Fruit fly (Drosophila melanogaster) whole organism, pupa: ENCODE results near the gene CG7295.

Source experiments
- CG13204 ChIP-seq: fragments of 200-800 bp; sonication (Bioruptor generic); optimal IDR thresholded peaks from 2 replicates; lab custom pipeline; 2018; ENCODE audit warnings: missing biosample characterization, mild to moderate bottlenecking, missing genetic modification characterization, moderate library complexity
- CG15710 ChIP-seq: fragments of 200-800 bp; sonication (Bioruptor generic); optimal IDR thresholded peaks from 2 replicates; lab custom pipeline; 2018; ENCODE audit warnings: missing biosample characterization, mild to moderate bottlenecking, missing genetic modification characterization, moderate library complexity
- CG17806 ChIP-seq: fragments of 200-800 bp; sonication (Bioruptor generic); optimal IDR thresholded peaks from 2 replicates; lab custom pipeline; 2018; ENCODE audit warnings: missing biosample characterization, mild to moderate bottlenecking, missing genetic modification characterization, moderate library complexity
- CG34367 ChIP-seq: fragments of 200-800 bp; sonication (Bioruptor generic); optimal IDR thresholded peaks from 2 replicates; lab custom pipeline; 2018; ENCODE audit warnings: missing biosample characterization, mild to moderate bottlenecking, missing genetic modification characterization
- EcR ChIP-seq: fragments of 200-800 bp; sonication (Bioruptor generic); optimal IDR thresholded peaks from 3 replicates; lab custom pipeline; 2019; ENCODE audit warnings: missing biosample characterization, missing genetic modification characterization, mild to moderate bottlenecking, moderate library complexity, missing genetic modification reagents
- Ets98B ChIP-seq: fragments of 200-800 bp; sonication (Bioruptor generic); IDR thresholded peaks from 2 replicates; pipeline ENCODE4 v1.3.6; 2022; ENCODE audit warnings: missing biosample characterization, missing genetic modification characterization
- gl ChIP-seq: fragments of 200-800 bp; sonication (Bioruptor generic); optimal IDR thresholded peaks from 2 replicates; lab custom pipeline; 2018; ENCODE audit warnings: missing biosample characterization, mild to moderate bottlenecking, missing genetic modification characterization

DNA sequence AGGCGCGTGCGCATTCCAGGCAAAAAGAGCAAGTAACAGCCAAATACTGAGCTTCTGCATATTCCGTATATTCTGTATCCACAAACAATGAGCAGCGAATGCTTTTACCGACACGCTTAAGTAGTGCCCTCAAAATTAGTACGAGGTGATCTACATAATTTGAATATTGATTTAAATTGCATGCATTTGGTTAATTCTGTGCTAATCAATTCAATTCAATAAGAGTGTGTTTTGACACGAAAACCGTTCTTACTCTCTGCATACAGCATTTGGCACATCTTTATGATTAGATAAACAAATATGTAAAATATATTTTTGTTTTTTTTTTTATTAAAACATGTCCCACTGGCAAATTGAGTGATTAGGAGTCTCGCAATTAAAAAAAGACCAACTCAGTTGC, 13.5 kb downstream of the CG7295 start, which contains the start of gene CG15358:
- no peak for TF ChIP-seq CG15710 (tag; lab: Kevin White, UChicago)
- no peak for TF ChIP-seq Ets98B (GFP tag; lab: Robert Waterston, UW)
- TF ChIP-seq EcR, result no peak
- no peak for TF ChIP-seq gl
- TF ChIP-seq CG17806 (tag; lab: Kevin White, UChicago), result no peak
- TF ChIP-seq CG34367 (tag; lab: Kevin White, UChicago), result no peak
- no peak for TF ChIP-seq CG13204 (GFP tag; lab: Kevin White, UChicago)
